Worm (Caenorhabditis elegans): ENCODE results near the gene sur-5.
A peak's percentile ranks its signal among the peaks of the same experiment; 100 is the strongest.

Gene sur-5

ce11 chrX:7323604-7324003, 18.2 kb upstream of the sur-5 start:
- TF ChIP-seq ceh-19 (GFP tag; optimal IDR thresholded peaks at IDR 0.05) = peak; percentile 31
- peak; percentile 62 for TF ChIP-seq elt-2 (tag; optimal IDR thresholded peaks at IDR 0.05)
- no peak for TF ChIP-seq che-1 (tag; optimal IDR thresholded peaks at IDR 0.05)
- TF ChIP-seq ceh-14 (tag; optimal IDR thresholded peaks at IDR 0.05) = peak; percentile 26
- TF ChIP-seq ceh-45 (GFP tag; IDR thresholded peaks at IDR 0.05) = no peak
- TF ChIP-seq pha-2 (tag; optimal IDR thresholded peaks at IDR 0.05) = no peak
- peak; percentile 8 for TF ChIP-seq C38D4.7 (GFP tag; optimal IDR thresholded peaks at IDR 0.05)
- no peak for TF ChIP-seq odd-2 (tag; optimal IDR thresholded peaks at IDR 0.05)
- TF ChIP-seq ref-2 (tag; optimal IDR thresholded peaks at IDR 0.05) = peak; percentile 19
- TF ChIP-seq K02D7.2 (tag; optimal IDR thresholded peaks at IDR 0.05) = peak; percentile 9
- no peak for TF ChIP-seq ceh-18 (tag; optimal IDR thresholded peaks at IDR 0.05)

- no peak for TF ChIP-seq che-1 (tag; optimal IDR thresholded peaks at IDR 0.05)
Observed at ce11 chrX:7322323-7322722, 17.0 kb upstream of the sur-5 start, which contains the start of gene T08A9.13. T08A9.13 (minus strand) TSS chrX:7322423.

DNA sequence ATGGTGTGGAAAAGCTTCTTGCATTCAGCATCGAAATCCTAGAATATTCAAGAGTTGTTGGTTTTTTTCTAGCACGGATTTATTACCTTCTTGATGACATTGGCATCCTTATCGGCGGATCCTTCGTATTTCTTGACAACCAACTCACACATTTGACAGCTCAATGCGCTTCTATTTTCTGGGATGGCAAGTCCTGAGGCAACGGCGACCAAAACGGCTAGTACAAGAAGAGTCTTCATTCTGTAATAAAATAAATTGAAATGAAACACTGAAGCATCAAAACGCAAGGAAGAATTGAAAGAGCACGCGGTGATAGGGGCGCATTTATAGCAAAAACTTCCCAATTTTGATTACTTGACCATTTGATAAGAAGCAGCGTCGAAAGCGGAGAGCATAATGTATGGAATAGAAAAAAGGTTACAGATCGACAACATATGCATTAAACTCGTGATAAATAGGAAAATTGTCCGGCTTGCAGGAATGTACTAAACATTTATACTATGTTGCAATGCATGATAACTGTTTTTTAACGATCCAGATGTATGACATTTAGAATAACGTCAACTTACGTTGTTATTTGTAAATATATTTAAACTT, 14.8 kb upstream of the sur-5 start, which contains the start of gene spp-5:
spp-5 (minus strand) TSS at position 240 of the 597 bp plus-strand sequence.
- TF ChIP-seq K02D7.2 (tag; optimal IDR thresholded peaks at IDR 0.05) (no peak), elt-2 (tag; optimal IDR thresholded peaks at IDR 0.05) (peak; percentile 22), hlh-13 (GFP tag; optimal IDR thresholded peaks at IDR 0.05) (no peak), F13H6.1 (tag; optimal IDR thresholded peaks at IDR 0.05) (no peak), dve-1 (tag; optimal IDR thresholded peaks at IDR 0.05) (no peak), Y22D7AL.16 (tag; optimal IDR thresholded peaks at IDR 0.05) (no peak)

ce11 chrX:7318639-7319038, 13.3 kb upstream of the sur-5 start, which contains the start of gene spp-4:
spp-4 (minus strand) TSS chrX:7318756.
- TF ChIP-seq ceh-45 (GFP tag; IDR thresholded peaks at IDR 0.05) = no peak
- TF ChIP-seq ref-2 (tag; optimal IDR thresholded peaks at IDR 0.05) = no peak
- TF ChIP-seq K09A11.1 (tag; optimal IDR thresholded peaks at IDR 0.05; ENCODE audit: insufficient read depth) = no peak

- no peak for TF ChIP-seq ceh-31 (tag; optimal IDR thresholded peaks at IDR 0.05)
- TF ChIP-seq ceh-14 (tag; optimal IDR thresholded peaks at IDR 0.05) = no peak
- no peak for TF ChIP-seq ceh-22 (tag; optimal IDR thresholded peaks at IDR 0.05)
- TF ChIP-seq C08G9.2 (tag; optimal IDR thresholded peaks at IDR 0.05) = no peak
- TF ChIP-seq elt-2 (tag; optimal IDR thresholded peaks at IDR 0.05) = no peak
- no peak for TF ChIP-seq unc-55 (GFP tag; optimal IDR thresholded peaks at IDR 0.05)
- no peak for TF ChIP-seq sox-4 (tag; optimal IDR thresholded peaks at IDR 0.05)
- no peak for TF ChIP-seq K09A11.1 (tag; optimal IDR thresholded peaks at IDR 0.05; ENCODE audit: insufficient read depth)
- no peak for TF ChIP-seq dmd-4 (tag; optimal IDR thresholded peaks at IDR 0.05; ENCODE audit: borderline replicate concordance)
- no peak for TF ChIP-seq unc-86 (tag; optimal IDR thresholded peaks at IDR 0.05)
- TF ChIP-seq tbx-7 (tag; optimal IDR thresholded peaks at IDR 0.05) = no peak
- TF ChIP-seq ama-1 (optimal IDR thresholded peaks at IDR 0.05) = no peak
- no peak for TF ChIP-seq hlh-6 (tag; optimal IDR thresholded peaks at IDR 0.05)
- no peak for TF ChIP-seq fkh-6 (tag; optimal IDR thresholded peaks at IDR 0.05)
- no peak for TF ChIP-seq ets-4 (tag; optimal IDR thresholded peaks at IDR 0.05)
- TF ChIP-seq odd-2 (tag; optimal IDR thresholded peaks at IDR 0.05) = no peak
- no peak for TF ChIP-seq ztf-16 (tag; optimal IDR thresholded peaks at IDR 0.05)
- no peak for TF ChIP-seq pax-1 (tag; optimal IDR thresholded peaks at IDR 0.05)
Observed at ce11 chrX:7316485-7317391, 11.4 kb upstream of the sur-5 start, which contains the start of the genes spp-2 and spp-6. spp-2 (minus strand) TSS chrX:7316818. spp-6 (plus strand) TSS chrX:7317341.
